Fruit fly (Drosophila melanogaster): ENCODE measurements around the gene TBC1d7.

The TBC1d7 gene

dm6 chr3R:24205234-24205894, 43.8 kb downstream of the TBC1d7 start:
- peak; percentile 15 for TF ChIP-seq CG6854 (GFP tag; optimal IDR thresholded peaks at IDR 0.05)
- TF ChIP-seq Blimp-1 (GFP tag; optimal IDR thresholded peaks at IDR 0.05), result peak; percentile 80
- TF ChIP-seq acj6 (GFP tag; optimal IDR thresholded peaks at IDR 0.05), result no peak
- TF ChIP-seq vri (GFP tag; optimal IDR thresholded peaks at IDR 0.05), result peak; percentile 6

- TF ChIP-seq CG10631 (GFP tag; optimal IDR thresholded peaks at IDR 0.05) (peak; percentile 34), acj6 (GFP tag; optimal IDR thresholded peaks at IDR 0.05) (peak; percentile 44), Hr4 (GFP tag; optimal IDR thresholded peaks at IDR 0.05) (peak; percentile 35), fkh (GFP tag; optimal IDR thresholded peaks at IDR 0.05) (no peak), salr (GFP tag; optimal IDR thresholded peaks at IDR 0.05) (no peak), net (GFP tag; optimal IDR thresholded peaks at IDR 0.05) (peak; percentile 28), CG6854 (GFP tag; optimal IDR thresholded peaks at IDR 0.05) (no peak), lz (GFP tag; optimal IDR thresholded peaks at IDR 0.05) (peak; percentile 33), esn (GFP tag; optimal IDR thresholded peaks at IDR 0.05) (peak; percentile 59), Sox15 (GFP tag; optimal IDR thresholded peaks at IDR 0.05) (peak; percentile 31), CG32006 (GFP tag; optimal IDR thresholded peaks at IDR 0.05) (peak; percentile 75), Smox (GFP tag; optimal IDR thresholded peaks at IDR 0.05) (peak; percentile 28), pdm3 (GFP tag; optimal IDR thresholded peaks at IDR 0.05) (peak; percentile 18), CG16779 (tag; optimal IDR thresholded peaks at IDR 0.05) (no peak), CG10669 (GFP tag; optimal IDR thresholded peaks at IDR 0.05) (no peak), CG6276 (GFP tag; optimal IDR thresholded peaks at IDR 0.05) (no peak), CG3032 (tag; optimal IDR thresholded peaks at IDR 0.05) (no peak), Eip75B (GFP tag; optimal IDR thresholded peaks at IDR 0.05) (no peak), svp (GFP tag) (peak; percentile 74), CG8119 (GFP tag; IDR thresholded peaks at IDR 0.05) (peak; percentile 37; the same call in 2 of the 3 replicates), CG6163 (GFP tag; IDR thresholded peaks at IDR 0.05) (no peak), Gug (GFP tag; IDR thresholded peaks at IDR 0.05) (no peak), topi (GFP tag; optimal IDR thresholded peaks at IDR 0.05) (peak; percentile 47), eg (GFP tag; IDR thresholded peaks at IDR 0.05) (no peak), CG7368 (GFP tag; optimal IDR thresholded peaks at IDR 0.05) (no peak), Hr38 (GFP tag; optimal IDR thresholded peaks at IDR 0.05) (no peak), Ets96B (tag; optimal IDR thresholded peaks at IDR 0.05) (no peak), dsx (GFP tag; optimal IDR thresholded peaks at IDR 0.05; ENCODE audit: poor library complexity, severe bottlenecking) (no peak), CG11902 (GFP tag; optimal IDR thresholded peaks at IDR 0.05) (peak; percentile 51), dac (GFP tag; optimal IDR thresholded peaks at IDR 0.05) (no peak), Met (GFP tag; optimal IDR thresholded peaks at IDR 0.05) (peak; percentile 51), fd85E (GFP tag; optimal IDR thresholded peaks at IDR 0.05) (no peak), ss (GFP tag; optimal IDR thresholded peaks at IDR 0.05) (no peak), CG6792 (GFP tag; optimal IDR thresholded peaks at IDR 0.05) (peak; percentile 37), Sox102F (GFP tag; optimal IDR thresholded peaks at IDR 0.05) (peak; percentile 32), CG9139 (GFP tag; optimal IDR thresholded peaks at IDR 0.05) (no peak), CG6808 (GFP tag; optimal IDR thresholded peaks at IDR 0.05) (no peak), fd59A (GFP tag; optimal IDR thresholded peaks at IDR 0.05) (no peak), OdsH (GFP tag; optimal IDR thresholded peaks at IDR 0.05) (peak; percentile 72), CG8319 (GFP tag; optimal IDR thresholded peaks at IDR 0.05) (no peak), vri (GFP tag; optimal IDR thresholded peaks at IDR 0.05) (no peak), CG34406 (GFP tag; optimal IDR thresholded peaks at IDR 0.05) (peak; percentile 74), CG15336 (GFP tag; IDR thresholded peaks at IDR 0.05) (peak; percentile 34; the same call in 1 of the 2 replicates), Eip93F (GFP tag; optimal IDR thresholded peaks at IDR 0.05) (no peak), CG11762 (GFP tag; optimal IDR thresholded peaks at IDR 0.05; ENCODE audit: insufficient read depth) (peak; percentile 39), Sox14 (GFP tag; optimal IDR thresholded peaks at IDR 0.05) (no peak), Blimp-1 (GFP tag; optimal IDR thresholded peaks at IDR 0.05) (peak; percentile 23), Lpt (GFP tag; optimal IDR thresholded peaks at IDR 0.05) (peak; percentile 7)
These were observed 44.4 kb downstream of the TBC1d7 start for dm6 chr3R:24205935-24206334.
